Worm (Caenorhabditis elegans): ENCODE results near the gene C50F4.12.

Gene C50F4.12

ce11 chrV:9499295-9499694, 40.2 kb downstream of the C50F4.12 start:
- TF ChIP-seq ceh-79 (tag; optimal IDR thresholded peaks at IDR 0.05) (no peak), madf-10 (tag; optimal IDR thresholded peaks at IDR 0.05) (no peak), nhr-80 (tag; optimal IDR thresholded peaks at IDR 0.05) (no peak), let-607 (tag; optimal IDR thresholded peaks at IDR 0.05) (no peak), athp-1 (tag; optimal IDR thresholded peaks at IDR 0.05) (no peak), ztf-22 (GFP tag; optimal IDR thresholded peaks at IDR 0.05) (no peak), tbp1 (GFP tag; optimal IDR thresholded peaks at IDR 0.05) (no peak), madf-8 (GFP tag; conservative IDR thresholded peaks at IDR 0.05) (no peak), ceh-27 (GFP tag; optimal IDR thresholded peaks at IDR 0.05) (no peak), F37B4.10 (GFP tag; IDR thresholded peaks at IDR 0.05) (no peak), B0035.1 (tag; optimal IDR thresholded peaks at IDR 0.05) (no peak), somi-1 (GFP tag; optimal IDR thresholded peaks at IDR 0.05) (no peak)

DNA sequence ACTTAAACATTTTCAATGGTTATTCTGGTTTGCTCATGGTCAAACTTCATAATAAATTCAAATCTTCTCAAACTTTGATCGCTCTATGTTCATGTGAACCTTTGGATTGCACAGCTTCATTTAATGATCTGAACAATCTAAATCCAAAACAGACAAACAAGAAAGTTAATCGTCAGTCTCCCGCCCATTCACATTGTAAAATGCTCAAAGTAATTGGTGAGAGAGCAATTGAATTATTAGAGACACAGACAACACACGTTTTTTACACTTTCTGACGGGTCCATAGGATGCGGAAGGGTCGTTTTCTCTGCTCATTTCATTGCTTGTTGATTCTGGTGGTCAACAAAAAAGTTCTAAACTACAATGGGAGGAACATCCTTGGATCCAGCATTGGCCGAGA, 42.8 kb downstream of the C50F4.12 start, which contains the start of gene gsnl-1:
Gene gsnl-1 (plus strand): TSS at position 301 of the 400 bp plus-strand sequence.
- TF ChIP-seq lsl-1 (GFP tag; optimal IDR thresholded peaks at IDR 0.05) = no peak
- TF ChIP-seq ceh-58 (GFP tag; IDR thresholded peaks at IDR 0.05) = no peak
- no peak for TF ChIP-seq atf-7 (tag; optimal IDR thresholded peaks at IDR 0.05)
- no peak for TF ChIP-seq nhr-27 (tag; optimal IDR thresholded peaks at IDR 0.05)
- TF ChIP-seq unc-130 (GFP tag; optimal IDR thresholded peaks at IDR 0.05) = no peak
- no peak for TF ChIP-seq F22D6.2 (tag; optimal IDR thresholded peaks at IDR 0.05)
- TF ChIP-seq pha-4 (tag; optimal IDR thresholded peaks at IDR 0.05) = no peak
- TF ChIP-seq ceh-27 (GFP tag; optimal IDR thresholded peaks at IDR 0.05) = no peak
- TF ChIP-seq hmg-20 (GFP tag; IDR thresholded peaks at IDR 0.05) = no peak
- no peak for TF ChIP-seq ccch-3 (GFP tag; optimal IDR thresholded peaks at IDR 0.05)
- no peak for TF ChIP-seq let-526 (GFP tag; IDR thresholded peaks at IDR 0.05)
- TF ChIP-seq Y67H2A.10 (GFP tag; conservative IDR thresholded peaks at IDR 0.05) = no peak
- TF ChIP-seq ceh-91 (GFP tag; IDR thresholded peaks at IDR 0.05) = no peak
- TF ChIP-seq Y56A3A.18 (GFP tag; IDR thresholded peaks at IDR 0.05) = no peak
- TF ChIP-seq tlf-1 (GFP tag; optimal IDR thresholded peaks at IDR 0.05) = no peak

ce11 chrV:9492460-9492859, 47.1 kb downstream of the C50F4.12 start:
- TF ChIP-seq nhr-80 (tag; optimal IDR thresholded peaks at IDR 0.05) (peak; percentile 49), ZK185.1 (tag; optimal IDR thresholded peaks at IDR 0.05; ENCODE audit: poor library complexity, severe bottlenecking) (no peak)

- TF ChIP-seq nhr-179 (tag; optimal IDR thresholded peaks at IDR 0.05) (no peak), nhr-80 (tag; optimal IDR thresholded peaks at IDR 0.05) (peak; percentile 63)
These were observed 47.9 kb downstream of the C50F4.12 start, which contains the start of gene K06A4.7 for ce11 chrV:9491440-9492160. Gene K06A4.7 (minus strand): TSS chrV:9491490.

DNA sequence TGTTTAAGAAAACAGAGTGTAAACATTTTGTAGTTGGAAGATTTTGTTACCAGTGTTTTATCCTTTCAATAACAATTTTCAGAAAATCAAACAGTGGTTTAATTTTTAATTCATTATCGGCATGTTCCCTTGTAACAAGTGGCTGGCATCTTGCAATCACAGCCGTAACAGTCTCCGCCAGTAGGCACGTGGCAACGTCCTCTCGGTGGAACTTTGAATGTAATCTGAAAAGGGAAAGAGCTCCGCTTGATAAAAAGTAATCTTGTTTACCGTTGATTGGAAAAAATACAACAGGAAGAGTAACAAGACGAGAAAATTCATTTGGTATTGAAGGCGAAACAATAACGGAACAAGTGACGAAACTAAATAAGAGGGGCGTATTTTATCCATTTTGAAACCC, 50.1 kb downstream of the C50F4.12 start, which contains the start of gene K06A4.10:
Gene K06A4.10 (minus strand): TSS at position 390 of the 400 bp plus-strand sequence.
- TF ChIP-seq lin-40 (tag; optimal IDR thresholded peaks at IDR 0.05) (no peak), Y53G8AR.9 (GFP tag; conservative IDR thresholded peaks at IDR 0.05) (0 out of 2 replicates have a peak, but pooled peaks have one; percentile 44), aptf-3 (GFP tag; IDR thresholded peaks at IDR 0.05) (no peak), mes-4 (tag; optimal IDR thresholded peaks at IDR 0.05) (no peak), attf-3 (GFP tag; conservative IDR thresholded peaks at IDR 0.05) (no peak), bed-2 (GFP tag; IDR thresholded peaks at IDR 0.05) (no peak), nhr-80 (tag; optimal IDR thresholded peaks at IDR 0.05) (peak; percentile 63), cebp-1 (GFP tag; IDR thresholded peaks at IDR 0.05) (no peak), cebp-1 (tag; optimal IDR thresholded peaks at IDR 0.05) (peak; percentile 26), ztf-22 (GFP tag; optimal IDR thresholded peaks at IDR 0.05) (peak; percentile 9), mel-28 (tag; optimal IDR thresholded peaks at IDR 0.05; ENCODE audit: borderline replicate concordance) (no peak), madf-6 (GFP tag; IDR thresholded peaks at IDR 0.05) (no peak), egl-18 (GFP tag; IDR thresholded peaks at IDR 0.05) (no peak), let-526 (GFP tag; IDR thresholded peaks at IDR 0.05) (0 out of 2 replicates have a peak, but pooled peaks have one; percentile 12), ets-4 (GFP tag; optimal IDR thresholded peaks at IDR 0.05) (peak; percentile 20)
